Fruit fly (Drosophila melanogaster) whole organism, prepupa: ENCODE results near the gene ash2.

Experiments
- Blimp-1 ChIP-seq: fragments of 200-800 bp; sonication (Bioruptor generic); optimal IDR thresholded peaks from 3 replicates; lab custom pipeline; 2017; ENCODE audit warnings: missing biosample characterization, missing genetic modification characterization, mild to moderate bottlenecking, moderate library complexity, missing genetic modification reagents
- CG10631 ChIP-seq: fragments of 200-800 bp; sonication (Bioruptor generic); optimal IDR thresholded peaks from 2 replicates; lab custom pipeline; 2016; ENCODE audit warnings: missing biosample characterization, missing genetic modification characterization
- CG10669 ChIP-seq: fragments of 200-800 bp; sonication (Bioruptor generic); optimal IDR thresholded peaks from 3 replicates; lab custom pipeline; 2018; ENCODE audit warnings: missing biosample characterization, mild to moderate bottlenecking, missing genetic modification characterization, moderate library complexity
- CG11762 ChIP-seq: fragments of 200-800 bp; sonication (Bioruptor generic); optimal IDR thresholded peaks from 3 replicates; lab custom pipeline; 2016; ENCODE audit warnings: missing biosample characterization, missing genetic modification characterization; ENCODE audit not compliant: insufficient read depth
- CG11902 ChIP-seq: fragments of 200-800 bp; sonication (Bioruptor generic); optimal IDR thresholded peaks from 3 replicates; lab custom pipeline; 2016; ENCODE audit warnings: missing biosample characterization, missing genetic modification characterization
- CG15336 ChIP-seq: fragments of 200-800 bp; sonication (Bioruptor generic); IDR thresholded peaks from 2 replicates; pipeline ENCODE4 v1.3.6; 2022; ENCODE audit warnings: missing biosample characterization, missing genetic modification characterization
- CG3032 ChIP-seq: fragments of 200-800 bp; optimal IDR thresholded peaks from 2 replicates; lab custom pipeline; 2019; ENCODE audit warnings: missing biosample characterization, mild to moderate bottlenecking, missing genetic modification characterization, moderate library complexity
- CG31627 ChIP-seq: fragments of 200-800 bp; sonication (Bioruptor generic); optimal IDR thresholded peaks from 3 replicates; lab custom pipeline; 2016; ENCODE audit warnings: missing biosample characterization, missing genetic modification characterization
- CG32006 ChIP-seq: fragments of 200-800 bp; sonication (Bioruptor generic); optimal IDR thresholded peaks from 3 replicates; lab custom pipeline; 2017; ENCODE audit warnings: missing biosample characterization, mild to moderate bottlenecking, missing genetic modification characterization
- CG34406 ChIP-seq: fragments of 200-800 bp; sonication (Bioruptor generic); optimal IDR thresholded peaks from 3 replicates; lab custom pipeline; 2016; ENCODE audit warnings: missing biosample characterization, missing genetic modification characterization
- CG3919 ChIP-seq: fragments of 200-800 bp; sonication (Bioruptor generic); optimal IDR thresholded peaks from 3 replicates; lab custom pipeline; 2016; ENCODE audit warnings: missing biosample characterization, missing genetic modification characterization
- CG4318 ChIP-seq: fragments of 200-800 bp; sonication (Bioruptor generic); optimal IDR thresholded peaks from 3 replicates; lab custom pipeline; 2017; ENCODE audit warnings: missing biosample characterization, mild to moderate bottlenecking, missing genetic modification characterization
- CG6163 ChIP-seq: fragments of 200-800 bp; sonication (Bioruptor generic); IDR thresholded peaks from 3 replicates; pipeline ENCODE4 v1.3.6; 2022; ENCODE audit warnings: missing biosample characterization, missing genetic modification characterization
- CG6276 ChIP-seq: fragments of 200-800 bp; sonication (Bioruptor generic); optimal IDR thresholded peaks from 2 replicates; lab custom pipeline; 2017; ENCODE audit warnings: missing biosample characterization, mild to moderate bottlenecking, missing genetic modification characterization
- CG6792 ChIP-seq: fragments of 200-800 bp; sonication (Bioruptor generic); optimal IDR thresholded peaks from 3 replicates; lab custom pipeline; 2016; ENCODE audit warnings: missing biosample characterization, missing genetic modification characterization
- CG6808 ChIP-seq: fragments of 200-800 bp; sonication (Bioruptor generic); optimal IDR thresholded peaks from 3 replicates; lab custom pipeline; 2017; ENCODE audit warnings: missing biosample characterization, missing genetic modification characterization, mild to moderate bottlenecking, moderate library complexity, missing genetic modification reagents
- CG6854 ChIP-seq: fragments of 200-800 bp; sonication (Bioruptor generic); optimal IDR thresholded peaks from 2 replicates; lab custom pipeline; 2017; ENCODE audit warnings: missing biosample characterization, mild to moderate bottlenecking, missing genetic modification characterization
- CG7368 ChIP-seq: fragments of 200-800 bp; sonication (Bioruptor generic); optimal IDR thresholded peaks from 3 replicates; lab custom pipeline; 2016; ENCODE audit warnings: missing biosample characterization, missing genetic modification characterization
- CG9139 ChIP-seq: fragments of 200-800 bp; sonication (Bioruptor generic); optimal IDR thresholded peaks from 3 replicates; lab custom pipeline; 2017; ENCODE audit warnings: missing biosample characterization, mild to moderate bottlenecking, missing genetic modification characterization
- Eip75B ChIP-seq: fragments of 200-800 bp; sonication (Bioruptor generic); optimal IDR thresholded peaks from 3 replicates; lab custom pipeline; 2016; ENCODE audit warnings: missing biosample characterization, missing genetic modification characterization
- Eip78C ChIP-seq: fragments of 200-800 bp; sonication (Bioruptor generic); peaks from one replicate; lab custom pipeline; 2016; ENCODE audit warnings: missing biosample characterization, missing genetic modification characterization
- Eip93F ChIP-seq: fragments of 200-800 bp; sonication (Bioruptor generic); optimal IDR thresholded peaks from 2 replicates; lab custom pipeline; 2016; ENCODE audit warnings: missing biosample characterization, mild to moderate bottlenecking, missing genetic modification characterization
- Ets21C ChIP-seq: fragments of 200-800 bp; sonication (Bioruptor generic); optimal IDR thresholded peaks from 3 replicates; lab custom pipeline; 2016; ENCODE audit warnings: missing biosample characterization, missing genetic modification characterization
- Gug ChIP-seq: fragments of 200-800 bp; sonication (Bioruptor generic); IDR thresholded peaks from 2 replicates; pipeline ENCODE4 v1.3.6; 2022; ENCODE audit warnings: missing biosample characterization, missing genetic modification characterization
- Hr38 ChIP-seq: sonication (Bioruptor generic); optimal IDR thresholded peaks from 2 replicates; lab custom pipeline; 2016; ENCODE audit warnings: missing biosample characterization, missing genetic modification characterization
- Hr4 ChIP-seq: fragments of 200-800 bp; sonication (Bioruptor generic); optimal IDR thresholded peaks from 3 replicates; lab custom pipeline; 2016; ENCODE audit warnings: missing biosample characterization, missing genetic modification characterization
- Met ChIP-seq: fragments of 200-800 bp; sonication (Bioruptor generic); optimal IDR thresholded peaks from 3 replicates; lab custom pipeline; 2016; ENCODE audit warnings: missing biosample characterization, missing genetic modification characterization
- Smox ChIP-seq: fragments of 200-800 bp; sonication (Bioruptor generic); optimal IDR thresholded peaks from 3 replicates; lab custom pipeline; 2016; ENCODE audit warnings: missing biosample characterization, missing genetic modification characterization
- Sox102F ChIP-seq: fragments of 200-800 bp; sonication (Bioruptor generic); optimal IDR thresholded peaks from 2 replicates; lab custom pipeline; 2016; ENCODE audit warnings: missing biosample characterization, mild to moderate bottlenecking, missing genetic modification characterization
- Sox14 ChIP-seq: fragments of 200-800 bp; sonication (Bioruptor generic); optimal IDR thresholded peaks from 3 replicates; lab custom pipeline; 2016; ENCODE audit warnings: missing biosample characterization, missing genetic modification characterization
- Sox15 ChIP-seq: fragments of 200-800 bp; sonication (Bioruptor generic); optimal IDR thresholded peaks from 3 replicates; lab custom pipeline; 2016; ENCODE audit warnings: missing biosample characterization, missing genetic modification characterization
- achi ChIP-seq: fragments of 200-800 bp; sonication (Bioruptor generic); optimal IDR thresholded peaks from 3 replicates; lab custom pipeline; 2016; ENCODE audit warnings: missing biosample characterization, missing genetic modification characterization
- acj6 ChIP-seq: fragments of 200-800 bp; sonication (Bioruptor generic); optimal IDR thresholded peaks from 3 replicates; lab custom pipeline; 2016; ENCODE audit warnings: missing biosample characterization, missing genetic modification characterization
- dsx ChIP-seq: fragments of 200-800 bp; optimal IDR thresholded peaks from 3 replicates; lab custom pipeline; 2019; ENCODE audit warnings: missing biosample characterization, mild to moderate bottlenecking, missing genetic modification characterization, moderate library complexity; ENCODE audit not compliant: poor library complexity, severe bottlenecking
- eg ChIP-seq: fragments of 200-800 bp; sonication (Bioruptor generic); IDR thresholded peaks from 3 replicates; pipeline ENCODE4 v1.3.6; 2022; ENCODE audit warnings: missing biosample characterization, missing genetic modification characterization
- esn ChIP-seq: fragments of 200-800 bp; sonication (Bioruptor generic); optimal IDR thresholded peaks from 2 replicates; lab custom pipeline; 2016; ENCODE audit warnings: missing biosample characterization, mild to moderate bottlenecking, missing genetic modification characterization, moderate library complexity
- fd59A ChIP-seq: fragments of 200-800 bp; sonication (Bioruptor generic); optimal IDR thresholded peaks from 2 replicates; lab custom pipeline; 2017; ENCODE audit warnings: missing biosample characterization, mild to moderate bottlenecking, missing genetic modification characterization, missing genetic modification reagents
- fd85E ChIP-seq: fragments of 200-800 bp; sonication (Bioruptor generic); optimal IDR thresholded peaks from 3 replicates; lab custom pipeline; 2016; ENCODE audit warnings: missing biosample characterization, missing genetic modification characterization
- fkh ChIP-seq: fragments of 200-800 bp; sonication (Bioruptor generic); optimal IDR thresholded peaks from 3 replicates; lab custom pipeline; 2017; ENCODE audit warnings: missing biosample characterization, mild to moderate bottlenecking, missing genetic modification characterization, moderate library complexity
- lz ChIP-seq: fragments of 200-800 bp; sonication (Bioruptor generic); optimal IDR thresholded peaks from 3 replicates; lab custom pipeline; 2016; ENCODE audit warnings: missing biosample characterization, missing genetic modification characterization
- salr ChIP-seq, 2 experiments: fragments of 200-800 bp; sonication (Bioruptor generic); optimal IDR thresholded peaks; 3 replicates each; lab custom pipeline; 2016 to 2018; ENCODE audit warnings: missing biosample characterization in 2 of 2, missing genetic modification characterization in 2 of 2, mild to moderate bottlenecking in 1 of 2
- spab ChIP-seq: fragments of 200-800 bp; sonication (Bioruptor generic); optimal IDR thresholded peaks from 2 replicates; lab custom pipeline; 2017; ENCODE audit warnings: missing biosample characterization, mild to moderate bottlenecking, missing genetic modification characterization, missing genetic modification reagents
- ss ChIP-seq, 2 experiments: fragments of 200-800 bp; sonication (Bioruptor generic); optimal IDR thresholded peaks; 2 replicates in 1 of 2; 3 replicates in 1 of 2; lab custom pipeline; 2017 to 2018; ENCODE audit warnings: mild to moderate bottlenecking in 2 of 2, missing biosample characterization in 2 of 2, missing genetic modification characterization in 2 of 2, moderate library complexity in 1 of 2
- topi ChIP-seq: fragments of 200-800 bp; sonication (Bioruptor generic); optimal IDR thresholded peaks from 3 replicates; lab custom pipeline; 2016; ENCODE audit warnings: missing biosample characterization, missing genetic modification characterization
- vri ChIP-seq: fragments of 200-800 bp; sonication (Bioruptor generic); optimal IDR thresholded peaks from 3 replicates; lab custom pipeline; 2016; ENCODE audit warnings: missing biosample characterization, mild to moderate bottlenecking, missing genetic modification characterization

Gene ash2

DNA sequence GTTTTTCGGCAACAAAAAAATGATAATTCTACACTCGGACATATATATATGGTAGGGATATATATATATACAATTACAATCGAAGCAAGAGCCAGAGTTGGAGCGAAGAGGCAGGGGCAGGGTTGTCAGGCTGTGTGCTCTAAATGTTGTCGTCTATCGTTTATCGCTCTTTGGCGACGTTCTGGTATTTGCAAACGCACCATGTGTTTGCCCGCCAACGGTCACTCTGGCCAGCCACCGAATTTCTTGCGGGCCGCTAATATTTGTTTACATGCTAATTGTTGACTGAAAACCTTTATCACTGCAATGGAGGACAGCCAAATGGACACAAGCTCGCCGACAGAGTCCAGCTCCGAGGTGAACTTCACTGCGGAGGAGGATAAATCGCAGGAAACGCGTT is at the start of gene ash2, which contains the start of gene puf:
Gene ash2 (plus strand): TSS at position 203 of the 400 bp plus-strand sequence.
Gene puf (minus strand): TSS at position 121 of the 400 bp plus-strand sequence.
- TF ChIP-seq Hr38 (GFP tag; lab: Kevin White, UChicago) (no peak), eg (GFP tag; lab: Robert Waterston, UW) (0 out of 3 replicates have a peak, but pooled peaks have one; percentile 27), CG6163 (GFP tag; lab: Robert Waterston, UW) (0 out of 3 replicates have a peak, but pooled peaks have one; percentile 14)

DNA sequence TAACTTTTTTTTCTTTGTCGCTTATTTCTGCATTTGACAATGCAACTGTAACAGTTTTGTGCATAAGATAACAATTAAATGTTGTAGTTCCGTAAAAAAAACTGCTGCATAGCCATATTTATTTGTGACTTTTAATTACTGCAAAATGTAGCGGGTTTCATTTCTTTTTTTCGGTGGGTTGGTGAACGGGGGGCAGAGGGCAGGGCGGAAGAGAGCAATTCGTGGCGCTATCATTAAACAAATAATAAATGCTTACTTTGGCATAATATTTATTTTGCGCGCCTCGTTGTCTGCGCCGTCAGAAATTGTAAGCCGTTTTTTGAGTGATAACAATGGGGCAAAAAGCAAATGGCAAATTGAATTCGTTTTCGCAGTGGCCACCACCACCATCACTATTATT is 48.9 kb upstream of the ash2 start:
- TF ChIP-seq vri (GFP tag; lab: Kevin White, UChicago) = peak; percentile 18
- TF ChIP-seq CG6854 (GFP tag; lab: Kevin White, UChicago) = no peak
- peak; percentile 41 for TF ChIP-seq Eip78C
- TF ChIP-seq fkh (GFP tag; lab: Kevin White, UChicago) = peak; percentile 82

DNA sequence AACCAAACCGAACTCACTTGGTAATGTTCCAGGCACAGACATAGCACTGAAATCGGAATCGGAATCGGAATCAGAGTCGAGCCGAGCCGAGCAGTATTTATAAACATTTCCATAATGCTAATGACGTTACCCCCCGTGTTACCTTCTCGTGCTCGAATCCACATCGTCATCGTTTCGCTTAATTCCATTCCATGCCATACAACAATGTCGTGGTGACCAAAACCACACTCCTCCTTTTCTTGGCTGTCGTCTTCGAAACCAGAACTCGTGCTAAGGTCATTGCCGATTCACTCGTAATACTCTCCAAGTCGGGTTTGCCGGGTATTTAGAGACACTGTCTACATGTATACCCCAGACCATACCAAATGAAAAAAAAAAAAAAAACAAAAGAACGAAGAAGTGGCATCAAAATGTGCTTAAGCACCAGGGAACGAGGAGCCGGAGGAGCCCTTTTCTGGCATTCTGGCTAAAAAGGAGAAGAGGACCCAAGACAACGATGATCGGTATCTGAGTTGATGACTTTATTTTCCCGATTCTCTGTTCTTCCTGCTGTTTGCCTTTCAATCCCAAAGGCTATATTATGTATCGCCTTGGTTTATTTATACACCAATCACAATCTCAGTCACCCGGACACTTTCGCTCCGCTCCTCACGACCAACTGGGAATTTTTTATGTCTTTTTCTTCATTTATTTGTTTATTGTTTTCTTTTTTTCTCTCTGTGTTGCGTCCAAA is 46.4 kb upstream of the ash2 start:
- TF ChIP-seq Sox14 (peak; percentile 60), CG7368 (GFP tag; lab: Kevin White, UChicago) (no peak), acj6 (GFP tag; lab: Kevin White, UChicago) (no peak), Eip75B (GFP tag; lab: Kevin White, UChicago) (peak; percentile 50), CG6276 (GFP tag; lab: Kevin White, UChicago) (no peak), Eip78C (peak; percentile 81), Ets21C (GFP tag; lab: Kevin White, UChicago) (no peak), esn (peak; percentile 28), CG11762 (no peak), CG10669 (GFP tag; lab: Kevin White, UChicago) (no peak), fd59A (GFP tag; lab: Kevin White, UChicago) (no peak), Sox15 (GFP tag; lab: Kevin White, UChicago) (no peak), ss (GFP tag; optimal IDR thresholded peaks at IDR 0.05; lab: Kevin White, UChicago) (peak; percentile 78 to 86), Met (GFP tag; lab: Kevin White, UChicago) (peak; percentile 15), Blimp-1 (GFP tag; lab: Kevin White, UChicago) (peak; percentile 87), CG32006 (GFP tag; lab: Kevin White, UChicago) (no peak), CG34406 (GFP tag; lab: Kevin White, UChicago) (no peak), Hr4 (GFP tag; lab: Kevin White, UChicago) (no peak), Sox102F (GFP tag; lab: Kevin White, UChicago) (peak; percentile 78), achi (GFP tag; lab: Kevin White, UChicago) (peak; percentile 24), CG3032 (tag; lab: Kevin White, UChicago) (peak; percentile 21), dsx (GFP tag; lab: Kevin White, UChicago) (peak; percentile 99), CG9139 (GFP tag; lab: Kevin White, UChicago) (peak; percentile 36), CG15336 (GFP tag; lab: Robert Waterston, UW) (no peak), Gug (no peak), fd85E (no peak), CG6792 (GFP tag; lab: Kevin White, UChicago) (peak; percentile 4), Eip93F (GFP tag; lab: Kevin White, UChicago) (no peak), lz (no peak), CG4318 (GFP tag; lab: Kevin White, UChicago) (no peak), CG11902 (GFP tag; lab: Kevin White, UChicago) (no peak), topi (GFP tag; lab: Kevin White, UChicago) (peak; percentile 25), spab (GFP tag; lab: Kevin White, UChicago) (peak; percentile 53), CG6808 (GFP tag; lab: Kevin White, UChicago) (peak; percentile 41), eg (GFP tag; lab: Robert Waterston, UW) (peak; percentile 31; the same call in 1 of the 3 replicates), CG6163 (GFP tag; lab: Robert Waterston, UW) (peak; percentile 79; the same call in 2 of the 3 replicates), salr (GFP tag; optimal IDR thresholded peaks at IDR 0.05; lab: Kevin White, UChicago) (peak in 1 of 2 experiments; percentile 8), CG31627 (GFP tag; lab: Kevin White, UChicago) (peak; percentile 17), CG10631 (GFP tag; lab: Kevin White, UChicago) (peak; percentile 10), Smox (GFP tag; lab: Kevin White, UChicago) (no peak), CG3919 (GFP tag; lab: Kevin White, UChicago) (peak; percentile 27)
